Fruit fly (Drosophila melanogaster): ENCODE data around the gene sn.
A peak's percentile ranks its signal among the peaks of the same experiment; 100 is the strongest.

The sn gene

dm6 chrX:7970396-7970795 lies 6.6 kb downstream of the sn start (continued):
- TF ChIP-seq lilli (GFP tag; optimal IDR thresholded peaks at IDR 0.05) (peak; percentile 68), CG18476 (GFP tag; optimal IDR thresholded peaks at IDR 0.05) (peak; percentile 6), NC2β (GFP tag; optimal IDR thresholded peaks at IDR 0.05) (no peak), CG16813 (GFP tag; IDR thresholded peaks at IDR 0.05; ENCODE audit: partially characterized antibody) (peak; percentile 56), odd (GFP tag; optimal IDR thresholded peaks at IDR 0.05) (no peak), CG8924 (tag; optimal IDR thresholded peaks at IDR 0.05) (peak; percentile 61), Elba2 (GFP tag; optimal IDR thresholded peaks at IDR 0.05) (no peak), CG9215 (GFP tag; IDR thresholded peaks at IDR 0.05) (0 out of 2 replicates have a peak, but pooled peaks have one; percentile 18), CG4404 (GFP tag; IDR thresholded peaks at IDR 0.05) (peak; percentile 27; the same call in 1 of the 2 replicates), pan (optimal IDR thresholded peaks at IDR 0.05) (no peak), pan (GFP tag; optimal IDR thresholded peaks at IDR 0.05 in 1 of 2, IDR thresholded peaks at IDR 0.05 in 1 of 2) (peak in 1 of 2 experiments; percentile 33), ash1 (GFP tag; optimal IDR thresholded peaks at IDR 0.05) (no peak), jumu (GFP tag; optimal IDR thresholded peaks at IDR 0.05) (peak; percentile 15), Drgx (GFP tag; IDR thresholded peaks at IDR 0.05) (peak; percentile 69), Dip2 (GFP tag; IDR thresholded peaks at IDR 0.05) (no peak), CG17361 (GFP tag; IDR thresholded peaks at IDR 0.05) (peak; percentile 62; the same call in 1 of the 3 replicates), lab (GFP tag; optimal IDR thresholded peaks at IDR 0.05) (peak; percentile 73), Ssrp (tag; optimal IDR thresholded peaks at IDR 0.05) (peak; percentile 37), CG15073 (GFP tag; optimal IDR thresholded peaks at IDR 0.05) (no peak), PHDP (tag; optimal IDR thresholded peaks at IDR 0.05) (peak; percentile 50), nerfin-1 (tag; optimal IDR thresholded peaks at IDR 0.05) (peak; percentile 23), jing (GFP tag; optimal IDR thresholded peaks at IDR 0.05) (peak; percentile 8), CG18599 (GFP tag; optimal IDR thresholded peaks at IDR 0.05) (peak; percentile 79), CG11093 (GFP tag; IDR thresholded peaks at IDR 0.05) (0 out of 3 replicates have a peak, but pooled peaks have one; percentile 38), ind (GFP tag; optimal IDR thresholded peaks at IDR 0.05) (peak; percentile 36), TFAM (GFP tag; optimal IDR thresholded peaks at IDR 0.05) (no peak), CG4707 (GFP tag; optimal IDR thresholded peaks at IDR 0.05) (no peak), CG17328 (GFP tag; IDR thresholded peaks at IDR 0.05) (no peak), Hmr (GFP tag; optimal IDR thresholded peaks at IDR 0.05) (peak; percentile 67), Optix (GFP tag; IDR thresholded peaks at IDR 0.05) (no peak), CG12659 (GFP tag; optimal IDR thresholded peaks at IDR 0.05) (peak; percentile 58), pfk (GFP tag; optimal IDR thresholded peaks at IDR 0.05) (no peak), eyg (GFP tag; optimal IDR thresholded peaks at IDR 0.05) (no peak), tin (GFP tag; optimal IDR thresholded peaks at IDR 0.05) (peak; percentile 23), CG31388 (GFP tag; optimal IDR thresholded peaks at IDR 0.05) (no peak), CG11504 (tag; optimal IDR thresholded peaks at IDR 0.05) (peak; percentile 72), trem (tag; optimal IDR thresholded peaks at IDR 0.05) (peak; percentile 28), gsb-n (tag; optimal IDR thresholded peaks at IDR 0.05) (peak; percentile 14), pzg (GFP tag; optimal IDR thresholded peaks at IDR 0.05) (no peak), Deaf1 (tag; optimal IDR thresholded peaks at IDR 0.05) (peak; percentile 4), emc (GFP tag; optimal IDR thresholded peaks at IDR 0.05) (peak; percentile 6), Fer1 (GFP tag; optimal IDR thresholded peaks at IDR 0.05) (peak; percentile 68), CG15601 (tag; optimal IDR thresholded peaks at IDR 0.05) (peak; percentile 23), CG2129 (GFP tag; IDR thresholded peaks at IDR 0.05; ENCODE audit: partially characterized antibody) (peak; percentile 43; the same call in 1 of the 2 replicates), CG13424 (tag; optimal IDR thresholded peaks at IDR 0.05) (peak; percentile 70), CG13775 (GFP tag; optimal IDR thresholded peaks at IDR 0.05) (peak; percentile 41), CG9437 (GFP tag; optimal IDR thresholded peaks at IDR 0.05) (peak; percentile 13), CG15269 (tag; optimal IDR thresholded peaks at IDR 0.05) (peak; percentile 63), HHEX (GFP tag; optimal IDR thresholded peaks at IDR 0.05) (peak; percentile 34), CG31365 (tag; optimal IDR thresholded peaks at IDR 0.05) (no peak)

Data from whole organism, embryonic.